Worm (Caenorhabditis elegans) whole organism, young adult: ENCODE results near the gene cyy-1.

Experiments used
- B0019.2 ChIP-seq: fragments of 200-800 bp; sonication (Bioruptor generic); conservative IDR thresholded peaks from 2 replicates; pipeline ENCODE4 v1.3.6; 2022; ENCODE audit warnings: missing genetic modification reagents, missing genetic modification characterization, missing compliant biosample characterization
- B0261.1 ChIP-seq: sonication (generic microtip); optimal IDR thresholded peaks from 2 replicates; lab custom pipeline; 2016; ENCODE audit warnings: mild to moderate bottlenecking, missing genetic modification characterization, moderate library complexity, missing compliant biosample characterization
- C06A6.2 ChIP-seq: fragments of 200-800 bp; sonication (Bioruptor generic); conservative IDR thresholded peaks from 2 replicates; pipeline ENCODE4 v1.3.6; 2022; ENCODE audit warnings: missing genetic modification characterization, missing compliant biosample characterization
- C17E4.6 ChIP-seq: fragments of 200-800 bp; sonication (Bioruptor generic); IDR thresholded peaks from 2 replicates; pipeline ENCODE4 v1.3.6; 2022; ENCODE audit warnings: missing genetic modification reagents, missing genetic modification characterization, missing compliant biosample characterization
- F22D6.2 ChIP-seq: sonication (generic microtip); optimal IDR thresholded peaks from 2 replicates; lab custom pipeline; 2016; ENCODE audit warnings: mild to moderate bottlenecking, missing genetic modification characterization, missing compliant biosample characterization
- K12H6.12 ChIP-seq: fragments of 200-800 bp; sonication (Bioruptor generic); optimal IDR thresholded peaks from 2 replicates; lab custom pipeline; 2018; ENCODE audit warnings: mild to moderate bottlenecking, missing genetic modification characterization, missing compliant biosample characterization
- Y95B8A.8 ChIP-seq: fragments of 200-800 bp; sonication (Bioruptor generic); IDR thresholded peaks from 2 replicates; pipeline ENCODE4 v1.3.6; 2022; ENCODE audit warnings: missing genetic modification reagents, missing genetic modification characterization, missing compliant biosample characterization
- ZK185.1 ChIP-seq: sonication (generic microtip); optimal IDR thresholded peaks from 2 replicates; lab custom pipeline; 2016; ENCODE audit warnings: mild to moderate bottlenecking, missing genetic modification characterization, missing compliant biosample characterization; ENCODE audit not compliant: poor library complexity, severe bottlenecking
- aptf-2 ChIP-seq: fragments of 200-800 bp; sonication (Bioruptor generic); conservative IDR thresholded peaks from 2 replicates; pipeline ENCODE4 v1.3.6; 2022; ENCODE audit warnings: missing genetic modification reagents, missing genetic modification characterization, missing compliant biosample characterization
- attf-6 ChIP-seq: fragments of 200-800 bp; sonication (Bioruptor generic); IDR thresholded peaks from 2 replicates; pipeline ENCODE4 v1.3.6; 2022; ENCODE audit warnings: missing genetic modification reagents, missing genetic modification characterization, missing compliant biosample characterization
- cebp-1 ChIP-seq, 2 experiments: fragments of 200-800 bp in 1 of 2; sonication (Bioruptor generic) in 1 of 2; sonication (generic microtip) in 1 of 2; IDR thresholded peaks in 1 of 2; optimal IDR thresholded peaks in 1 of 2; 2 replicates each; pipeline versions ENCODE4 v1.3.6 to Lab custom; 2017 to 2022; ENCODE audit warnings: missing compliant biosample characterization in 2 of 2, missing genetic modification characterization in 2 of 2, mild to moderate bottlenecking in 1 of 2, missing genetic modification reagents in 1 of 2, moderate library complexity in 1 of 2
- ceh-40 ChIP-seq: fragments of 200-800 bp; sonication (Bioruptor generic); IDR thresholded peaks from 2 replicates; pipeline ENCODE4 v1.3.6; 2022; ENCODE audit warnings: missing genetic modification characterization, missing compliant biosample characterization
- ceh-79 ChIP-seq: sonication (generic microtip); optimal IDR thresholded peaks from 2 replicates; lab custom pipeline; 2017; ENCODE audit warnings: mild to moderate bottlenecking, missing genetic modification characterization, missing compliant biosample characterization
- ceh-91 ChIP-seq: fragments of 200-800 bp; sonication (Bioruptor generic); IDR thresholded peaks from 2 replicates; pipeline ENCODE4 v1.3.6; 2022; ENCODE audit warnings: missing genetic modification reagents, missing genetic modification characterization, missing compliant biosample characterization
- dox-1 ChIP-seq: fragments of 200-800 bp; sonication (Bioruptor generic); IDR thresholded peaks from 2 replicates; pipeline ENCODE4 v1.3.6; 2022; ENCODE audit warnings: missing genetic modification reagents, missing genetic modification characterization, missing compliant biosample characterization
- egl-44 ChIP-seq: fragments of 200-800 bp; sonication (Bioruptor generic); IDR thresholded peaks from 2 replicates; pipeline ENCODE4 v1.3.6; 2022; ENCODE audit warnings: missing genetic modification reagents, missing genetic modification characterization, missing compliant biosample characterization
- ets-4 ChIP-seq: fragments of 200-800 bp; sonication (Bioruptor generic); optimal IDR thresholded peaks from 2 replicates; lab custom pipeline; 2018; ENCODE audit warnings: mild to moderate bottlenecking, missing genetic modification characterization, missing compliant biosample characterization
- hlh-12 ChIP-seq: sonication (generic microtip); optimal IDR thresholded peaks from 2 replicates; lab custom pipeline; 2016; ENCODE audit warnings: missing genetic modification characterization, missing compliant biosample characterization
- lin-35 ChIP-seq, 3 experiments: fragments of 150-350 bp in 2 of 3; sonication (generic microtip) in 1 of 3; optimal IDR thresholded peaks; 2 replicates each; lab custom pipeline; 2014 to 2018; ENCODE audit warnings: missing biosample characterization in 3 of 3, missing genetic modification characterization in 3 of 3, missing genetic modification reagents in 3 of 3
- lir-1 ChIP-seq: fragments of 200-800 bp; sonication (Bioruptor generic); conservative IDR thresholded peaks from 2 replicates; pipeline ENCODE4 v1.3.6; 2022; ENCODE audit warnings: missing genetic modification reagents, missing genetic modification characterization, missing compliant biosample characterization
- lsl-1 ChIP-seq: fragments of 200-800 bp; sonication (Bioruptor generic); optimal IDR thresholded peaks from 2 replicates; lab custom pipeline; 2018; ENCODE audit warnings: mild to moderate bottlenecking, missing genetic modification characterization, moderate library complexity, missing compliant biosample characterization
- lsy-27 ChIP-seq: sonication (generic microtip); optimal IDR thresholded peaks from 2 replicates; lab custom pipeline; 2017; ENCODE audit warnings: missing genetic modification characterization, mild to moderate bottlenecking, missing compliant biosample characterization, antibody characterized with exemption, missing genotype, borderline replicate concordance; ENCODE audit not compliant: insufficient read depth
- mes-4 ChIP-seq: sonication (generic microtip); optimal IDR thresholded peaks from 2 replicates; lab custom pipeline; 2016; ENCODE audit warnings: missing genotype, missing genetic modification characterization, missing compliant biosample characterization
- nfyb-1 ChIP-seq: fragments of 200-800 bp; sonication (Bioruptor generic); IDR thresholded peaks from 2 replicates; pipeline ENCODE4 v1.3.6; 2022; ENCODE audit warnings: missing genetic modification reagents, missing genetic modification characterization, missing compliant biosample characterization
- nhr-80 ChIP-seq: sonication (generic microtip); optimal IDR thresholded peaks from 2 replicates; lab custom pipeline; 2016; ENCODE audit warnings: missing genetic modification characterization, missing compliant biosample characterization
- nhr-90 ChIP-seq: sonication (generic microtip); optimal IDR thresholded peaks from 2 replicates; lab custom pipeline; 2016; ENCODE audit warnings: missing genotype, mild to moderate bottlenecking, missing genetic modification characterization, missing compliant biosample characterization
- snpc-4 ChIP-seq, 5 experiments: fragments of 150-350 bp in 1 of 5; sonication (generic microtip) in 4 of 5; optimal IDR thresholded peaks; 2 replicates each; lab custom pipeline; 2014 to 2018; ENCODE audit warnings: missing genetic modification characterization in 5 of 5, missing biosample characterization in 3 of 5, antibody characterized with exemption in 2 of 5, mild to moderate bottlenecking in 2 of 5, missing compliant biosample characterization in 2 of 5, missing genotype in 2 of 5, moderate library complexity in 2 of 5, missing genetic modification reagents in 1 of 5
- tbx-9 ChIP-seq: sonication (generic microtip); optimal IDR thresholded peaks from 2 replicates; lab custom pipeline; 2016; ENCODE audit warnings: borderline replicate concordance, missing genetic modification characterization, inconsistent platforms, missing compliant biosample characterization
- unc-62 ChIP-seq: fragments of 150-350 bp; optimal IDR thresholded peaks from 2 replicates; lab custom pipeline; 2014; ENCODE audit warnings: missing biosample characterization, missing genetic modification reagents, missing genetic modification characterization
- xnd-1 ChIP-seq: sonication (generic microtip); optimal IDR thresholded peaks from 2 replicates; lab custom pipeline; 2016; ENCODE audit warnings: missing genotype, missing genetic modification reagents, missing genetic modification characterization, missing compliant biosample characterization
- ztf-26 ChIP-seq: sonication (generic microtip); optimal IDR thresholded peaks from 2 replicates; lab custom pipeline; 2017; ENCODE audit warnings: missing genetic modification characterization, missing compliant biosample characterization

The cyy-1 gene

DNA sequence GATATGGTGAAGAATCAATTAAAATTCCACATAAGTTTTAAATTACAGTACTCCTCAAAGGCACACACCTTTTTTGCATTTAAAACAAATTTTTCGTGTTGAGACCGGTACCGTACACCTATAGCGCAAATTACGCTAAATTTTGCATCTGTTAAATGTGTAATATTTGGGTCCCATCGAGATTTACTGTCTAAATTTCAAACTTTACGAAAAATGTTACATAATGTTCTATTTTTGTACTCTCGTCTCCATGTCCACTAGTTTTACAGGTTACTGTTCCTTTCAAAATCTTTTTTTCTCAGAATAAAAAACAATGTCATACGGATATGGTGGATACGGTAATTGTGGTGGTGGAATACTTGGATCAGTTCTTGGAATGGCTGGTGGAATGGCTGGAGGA is 7.3 kb upstream of the cyy-1 start, which contains the start of gene ZK353.2:
Gene ZK353.2, plus strand, starts transcription at position 301 of the 400 bp plus-strand sequence.
- TF ChIP-seq ZK185.1 (tag; lab: Kevin White, UChicago) (no peak), mes-4 (tag; lab: Kevin White, UChicago) (no peak), lir-1 (GFP tag; lab: Robert Waterston, UW) (no peak), aptf-2 (GFP tag; lab: Robert Waterston, UW) (no peak)

DNA sequence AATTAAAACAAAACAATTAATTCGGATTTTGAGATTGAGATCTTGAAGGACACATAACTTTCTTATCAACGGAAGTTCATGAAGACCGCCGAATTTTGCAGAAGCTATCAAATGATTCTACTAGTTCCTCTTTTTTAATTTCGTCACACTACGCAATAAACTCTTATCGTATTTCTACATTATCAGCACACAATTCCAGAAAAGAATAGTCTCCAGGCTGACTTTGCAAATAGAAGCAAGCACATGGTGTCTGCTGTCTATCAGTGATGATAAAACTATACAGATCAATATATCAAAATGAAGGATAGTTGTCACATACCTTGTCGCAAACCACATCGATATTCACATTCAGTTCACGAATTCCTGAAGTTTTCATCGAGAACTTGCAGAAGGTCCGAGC is 5.2 kb upstream of the cyy-1 start:
- 0 out of 2 replicates have a peak, but pooled peaks have one; percentile 42 for TF ChIP-seq nfyb-1
- TF ChIP-seq B0261.1 (tag; lab: Kevin White, UChicago): no peak
- peak; percentile 44; the same call in 1 of the 2 replicates for TF ChIP-seq dox-1 (GFP tag; lab: Robert Waterston, UW)
- TF ChIP-seq snpc-4 (GFP tag; optimal IDR thresholded peaks at IDR 0.05; lab: Kevin White, UChicago): no peak
- TF ChIP-seq snpc-4 (tag; optimal IDR thresholded peaks at IDR 0.05; lab: Kevin White, UChicago): no peak
- TF ChIP-seq ets-4 (GFP tag; lab: Kevin White, UChicago): peak; percentile 66
- TF ChIP-seq cebp-1 (GFP tag; IDR thresholded peaks at IDR 0.05; lab: Robert Waterston, UW): 0 out of 2 replicates have a peak, but pooled peaks have one; percentile 35
- no peak for TF ChIP-seq cebp-1 (tag; optimal IDR thresholded peaks at IDR 0.05; lab: Kevin White, UChicago)
- TF ChIP-seq nhr-80 (tag; lab: Kevin White, UChicago): peak; percentile 97

DNA sequence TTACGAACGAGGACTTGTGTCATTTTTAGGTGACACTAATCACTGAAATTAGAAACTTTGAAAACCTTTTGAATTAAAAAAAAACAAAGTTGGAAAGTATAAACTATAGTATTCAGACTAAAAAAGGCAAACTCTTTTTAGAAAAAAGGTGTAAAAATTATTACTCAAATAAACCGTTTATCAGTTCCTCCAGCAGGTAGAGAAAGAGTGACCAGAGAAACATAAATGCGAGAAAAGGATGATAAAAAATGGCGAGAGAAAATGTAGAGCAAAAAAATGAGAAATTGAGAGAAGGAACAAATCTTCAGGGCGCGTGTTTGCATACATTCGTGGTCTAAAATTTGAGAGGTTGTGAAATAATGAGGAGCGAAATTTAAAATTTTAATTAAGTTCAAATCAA is 3.8 kb upstream of the cyy-1 start, which contains the start of gene lap-1:
Gene lap-1, minus strand, starts transcription at position 42 of the 400 bp plus-strand sequence.
- TF ChIP-seq attf-6 (GFP tag; lab: Robert Waterston, UW) (no peak), nhr-80 (tag; lab: Kevin White, UChicago) (peak; percentile 48), ceh-91 (GFP tag; lab: Robert Waterston, UW) (no peak), F22D6.2 (tag; lab: Kevin White, UChicago) (no peak), Y95B8A.8 (GFP tag; lab: Robert Waterston, UW) (no peak), cebp-1 (GFP tag; IDR thresholded peaks at IDR 0.05; lab: Robert Waterston, UW) (no peak), cebp-1 (tag; optimal IDR thresholded peaks at IDR 0.05; lab: Kevin White, UChicago) (peak; percentile 28), ZK185.1 (tag; lab: Kevin White, UChicago) (no peak), lsy-27 (tag; lab: Kevin White, UChicago) (no peak), xnd-1 (tag; lab: Kevin White, UChicago) (no peak), nhr-90 (tag; lab: Kevin White, UChicago) (no peak), K12H6.12 (tag; lab: Kevin White, UChicago) (no peak), ztf-26 (no peak)
- TF ChIP-seq, all 124 proteins: peak for 2

DNA sequence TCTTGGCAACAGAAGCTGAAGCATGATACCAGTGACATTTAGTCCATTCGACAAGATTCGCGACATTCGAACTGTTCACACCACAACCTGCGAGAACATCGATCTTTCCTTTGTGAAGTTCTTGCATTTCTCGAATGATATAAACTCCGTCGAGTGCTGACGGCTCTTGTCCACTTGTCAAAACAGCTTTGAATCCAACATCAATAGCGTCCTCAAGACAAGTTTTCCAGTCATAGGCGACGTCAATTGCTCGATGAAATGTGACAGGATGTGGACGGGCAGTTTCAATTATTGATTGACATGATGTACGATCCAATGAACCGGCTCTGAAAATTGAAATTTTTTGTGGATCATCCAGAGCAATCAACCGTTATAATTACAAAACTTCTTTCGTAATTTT is 3.0 kb upstream of the cyy-1 start:
- no peak for TF ChIP-seq C06A6.2 (GFP tag; lab: Robert Waterston, UW)
- TF ChIP-seq unc-62: no peak
- no peak for TF ChIP-seq lsl-1 (GFP tag; lab: Kevin White, UChicago)
- no peak for TF ChIP-seq ceh-40 (GFP tag; lab: Robert Waterston, UW)
- no peak for TF ChIP-seq hlh-12
- no peak for TF ChIP-seq ceh-79 (tag; lab: Kevin White, UChicago)
- no peak for TF ChIP-seq tbx-9 (tag; lab: Kevin White, UChicago)
- TF ChIP-seq C17E4.6: no peak
- no peak for TF ChIP-seq egl-44 (GFP tag; lab: Robert Waterston, UW)
- TF ChIP-seq lin-35 (GFP tag; optimal IDR thresholded peaks at IDR 0.05; lab: Kevin White, UChicago): no peak
- no peak for TF ChIP-seq B0019.2 (GFP tag; lab: Robert Waterston, UW)
- TF ChIP-seq ets-4 (GFP tag; lab: Kevin White, UChicago): no peak
- TF ChIP-seq, all 124 proteins: peak for 0
